Fruit fly (Drosophila melanogaster) whole organism: ENCODE results near the gene bib.

ENCODE experiments used
- CG8478 ChIP-seq: fragments of >200 bp; optimal IDR thresholded peaks from 2 replicates; lab custom pipeline; 2018; ENCODE audit warnings: inconsistent platforms
- Dll ChIP-seq: fragments of >200 bp; optimal IDR thresholded peaks from 2 replicates; lab custom pipeline; 2017
- EcR ChIP-seq, 2 experiments: fragments of >200 bp; optimal IDR thresholded peaks; 2 replicates each; lab custom pipeline; 2017; ENCODE audit warnings: missing biosample characterization in 2 of 2, missing genetic modification characterization in 2 of 2, missing genetic modification reagents in 2 of 2
- pan ChIP-seq: fragments of >200 bp; optimal IDR thresholded peaks from 2 replicates; lab custom pipeline; 2017

- TF ChIP-seq CG8478 (lab: Kevin White, UChicago) = no peak
- TF ChIP-seq EcR (GFP tag; optimal IDR thresholded peaks at IDR 0.05; lab: Kevin White, UChicago) = no peak
- no peak for TF ChIP-seq pan
- TF ChIP-seq Dll (lab: Kevin White, UChicago) = no peak
These were observed 2.6 kb upstream of the bib start for dm6 chr2L:9981809-9982208.
